Fruit fly (Drosophila melanogaster) whole organism, embryonic: ENCODE measurements around the gene CG1943.
A peak's percentile ranks its signal among the peaks of the same experiment; 100 is the strongest.

Experiments used
- Abd-B ChIP-seq: fragments of 200-800 bp; sonication (Bioruptor generic); optimal IDR thresholded peaks from 2 replicates; lab custom pipeline; 2018; ENCODE audit warnings: missing biosample characterization, mild to moderate bottlenecking, missing genetic modification characterization, moderate library complexity
- Blimp-1 ChIP-seq: fragments of 200-800 bp; sonication (Bioruptor generic); optimal IDR thresholded peaks from 3 replicates; lab custom pipeline; 2018; ENCODE audit warnings: missing biosample characterization, missing genetic modification characterization, mild to moderate bottlenecking, moderate library complexity, missing genetic modification reagents
- CG1024 ChIP-seq: fragments of 200-800 bp; sonication (Bioruptor generic); IDR thresholded peaks from 2 replicates; pipeline ENCODE4 v1.3.6; 2022; ENCODE audit warnings: missing biosample characterization, missing genetic modification characterization
- CG10565 ChIP-seq: fragments of 200-800 bp; sonication (Bioruptor generic); optimal IDR thresholded peaks from 3 replicates; lab custom pipeline; 2016; ENCODE audit warnings: missing biosample characterization, mild to moderate bottlenecking, missing genetic modification characterization
- CG15073 ChIP-seq: fragments of 200-800 bp; sonication (Bioruptor generic); optimal IDR thresholded peaks from 2 replicates; lab custom pipeline; 2016; ENCODE audit warnings: missing biosample characterization, missing genetic modification characterization
- CG17912 ChIP-seq: fragments of 200-800 bp; sonication (Bioruptor generic); optimal IDR thresholded peaks from 2 replicates; lab custom pipeline; 2018; ENCODE audit warnings: missing biosample characterization, mild to moderate bottlenecking, missing genetic modification characterization
- CG30403 ChIP-seq: fragments of 200-800 bp; sonication (Bioruptor generic); optimal IDR thresholded peaks from 3 replicates; lab custom pipeline; 2016; ENCODE audit warnings: missing biosample characterization, missing genetic modification characterization
- CG31388 ChIP-seq: fragments of 200-800 bp; sonication (Bioruptor generic); optimal IDR thresholded peaks from 2 replicates; lab custom pipeline; 2016; ENCODE audit warnings: missing biosample characterization, missing genetic modification characterization
- CG33557 ChIP-seq: fragments of 200-800 bp; sonication (Bioruptor generic); optimal IDR thresholded peaks from 2 replicates; lab custom pipeline; 2019; ENCODE audit warnings: missing biosample characterization, mild to moderate bottlenecking, missing genetic modification characterization, moderate library complexity
- CG9797 ChIP-seq: fragments of 200-800 bp; sonication (Bioruptor generic); optimal IDR thresholded peaks from 3 replicates; lab custom pipeline; 2018; ENCODE audit warnings: missing biosample characterization, mild to moderate bottlenecking, missing genetic modification characterization
- CG9932 ChIP-seq: fragments of 200-800 bp; sonication (Bioruptor generic); IDR thresholded peaks from 2 replicates; pipeline ENCODE4 v1.3.6; 2022; ENCODE audit warnings: missing biosample characterization, missing genetic modification characterization
- Camta ChIP-seq: fragments of 200-800 bp; sonication (Bioruptor generic); optimal IDR thresholded peaks from 2 replicates; lab custom pipeline; 2016; ENCODE audit warnings: missing biosample characterization, missing genetic modification characterization
- CkIIα-i1 ChIP-seq: fragments of 200-800 bp; sonication (Bioruptor generic); IDR thresholded peaks from 2 replicates; pipeline ENCODE4 v1.3.6; 2022; ENCODE audit warnings: missing biosample characterization, missing genetic modification characterization
- Gsc ChIP-seq: fragments of 200-800 bp; sonication (Bioruptor generic); IDR thresholded peaks from 2 replicates; pipeline ENCODE4 v1.3.6; 2022; ENCODE audit warnings: missing biosample characterization, missing genetic modification characterization
- Gug ChIP-seq: fragments of 200-800 bp; sonication (Bioruptor generic); IDR thresholded peaks from 4 replicates; pipeline ENCODE4 v1.3.6; 2022; ENCODE audit warnings: missing biosample characterization, missing genetic modification characterization
- HHEX ChIP-seq: fragments of 200-800 bp; sonication (Bioruptor generic); optimal IDR thresholded peaks from 3 replicates; lab custom pipeline; 2017; ENCODE audit warnings: missing biosample characterization, mild to moderate bottlenecking, missing genetic modification characterization, missing genetic modification reagents
- HmgD ChIP-seq: fragments of 200-800 bp; sonication (Bioruptor generic); optimal IDR thresholded peaks from 3 replicates; lab custom pipeline; 2016; ENCODE audit warnings: missing biosample characterization, missing genetic modification characterization
- Jarid2 ChIP-seq: fragments of 200-800 bp; sonication (Bioruptor generic); optimal IDR thresholded peaks from 3 replicates; lab custom pipeline; 2017; ENCODE audit warnings: mild to moderate bottlenecking, missing biosample characterization, missing genetic modification reagents, missing genetic modification characterization
- Kr ChIP-seq: fragments of 200-800 bp; sonication (Bioruptor generic); optimal IDR thresholded peaks from 2 replicates; lab custom pipeline; 2017; ENCODE audit warnings: missing biosample characterization, mild to moderate bottlenecking, missing genetic modification characterization
- MESR4 ChIP-seq: fragments of 200-800 bp; sonication (Bioruptor generic); optimal IDR thresholded peaks from 2 replicates; lab custom pipeline; 2018; ENCODE audit warnings: missing biosample characterization, mild to moderate bottlenecking, missing genetic modification characterization, moderate library complexity
- Nf-YB ChIP-seq: fragments of 200-800 bp; sonication (Bioruptor generic); optimal IDR thresholded peaks from 3 replicates; lab custom pipeline; 2019; ENCODE audit warnings: missing biosample characterization, mild to moderate bottlenecking, missing genetic modification characterization, moderate library complexity
- Sry-δ ChIP-seq: fragments of 200-800 bp; sonication (Bioruptor generic); optimal IDR thresholded peaks from 2 replicates; lab custom pipeline; 2016; ENCODE audit warnings: missing biosample characterization, missing genetic modification characterization
- Xbp1 ChIP-seq: fragments of 200-800 bp; sonication (Bioruptor generic); optimal IDR thresholded peaks from 3 replicates; lab custom pipeline; 2016; ENCODE audit warnings: missing biosample characterization, mild to moderate bottlenecking, missing genetic modification characterization
- ash1 ChIP-seq: fragments of 200-800 bp; sonication (Bioruptor generic); optimal IDR thresholded peaks from 2 replicates; lab custom pipeline; 2018; ENCODE audit warnings: missing biosample characterization, mild to moderate bottlenecking, missing genetic modification characterization
- btn ChIP-seq: fragments of 200-800 bp; sonication (Bioruptor generic); optimal IDR thresholded peaks from 2 replicates; lab custom pipeline; 2016; ENCODE audit warnings: missing biosample characterization, missing genetic modification characterization
- cato ChIP-seq: fragments of 200-800 bp; sonication (Bioruptor generic); optimal IDR thresholded peaks from 2 replicates; lab custom pipeline; 2016; ENCODE audit warnings: missing biosample characterization, missing genetic modification characterization, borderline replicate concordance
- corto ChIP-seq: fragments of 200-800 bp; sonication (Bioruptor generic); optimal IDR thresholded peaks from 2 replicates; lab custom pipeline; 2016; ENCODE audit warnings: missing biosample characterization, mild to moderate bottlenecking, missing genetic modification characterization, moderate library complexity
- crc ChIP-seq: fragments of 200-800 bp; sonication (Bioruptor generic); optimal IDR thresholded peaks from 2 replicates; lab custom pipeline; 2016; ENCODE audit warnings: missing biosample characterization, missing genetic modification characterization
- danr ChIP-seq: fragments of 200-800 bp; sonication (Bioruptor generic); IDR thresholded peaks from 2 replicates; pipeline ENCODE4 v1.3.6; 2022; ENCODE audit warnings: missing biosample characterization, missing genetic modification characterization
- dimm ChIP-seq: fragments of 200-800 bp; sonication (Bioruptor generic); IDR thresholded peaks from 2 replicates; pipeline ENCODE4 v1.3.6; 2022; ENCODE audit warnings: missing biosample characterization, missing genetic modification characterization
- disco-r ChIP-seq: fragments of 200-800 bp; sonication (Bioruptor generic); optimal IDR thresholded peaks from 2 replicates; lab custom pipeline; 2016; ENCODE audit warnings: missing biosample characterization, missing genetic modification characterization
- ewg ChIP-seq: fragments of 200-800 bp; sonication (Bioruptor generic); optimal IDR thresholded peaks from 3 replicates; lab custom pipeline; 2017; ENCODE audit warnings: mild to moderate bottlenecking, missing biosample characterization, missing genetic modification reagents, missing genetic modification characterization
- fd96Cb ChIP-seq: fragments of 200-800 bp; sonication (Bioruptor generic); optimal IDR thresholded peaks from 2 replicates; lab custom pipeline; 2018; ENCODE audit warnings: missing biosample characterization, mild to moderate bottlenecking, missing genetic modification characterization, moderate library complexity
- gt ChIP-seq: fragments of 200-800 bp; sonication (Bioruptor generic); IDR thresholded peaks from 2 replicates; pipeline ENCODE4 v1.3.6; 2022; ENCODE audit warnings: missing biosample characterization, missing genetic modification characterization
- hbn ChIP-seq: fragments of 200-800 bp; sonication (Bioruptor generic); IDR thresholded peaks from 2 replicates; pipeline ENCODE4 v1.3.6; 2022; ENCODE audit warnings: missing biosample characterization, missing genetic modification characterization; ENCODE audit not compliant: partially characterized antibody
- jing ChIP-seq: fragments of 200-800 bp; sonication (Bioruptor generic); optimal IDR thresholded peaks from 2 replicates; lab custom pipeline; 2018; ENCODE audit warnings: missing biosample characterization, mild to moderate bottlenecking, missing genetic modification characterization
- kah ChIP-seq: fragments of 200-800 bp; sonication (Bioruptor generic); optimal IDR thresholded peaks from 2 replicates; lab custom pipeline; 2018; ENCODE audit warnings: missing biosample characterization, mild to moderate bottlenecking, missing genetic modification characterization
- lbe ChIP-seq: fragments of 200-800 bp; sonication (Bioruptor generic); optimal IDR thresholded peaks from 2 replicates; lab custom pipeline; 2016; ENCODE audit warnings: missing biosample characterization, mild to moderate bottlenecking, missing genetic modification characterization
- mirr ChIP-seq: fragments of 200-800 bp; sonication (Bioruptor generic); optimal IDR thresholded peaks from 3 replicates; lab custom pipeline; 2018; ENCODE audit warnings: missing biosample characterization, mild to moderate bottlenecking, missing genetic modification characterization
- mld ChIP-seq: fragments of 200-800 bp; sonication (Bioruptor generic); IDR thresholded peaks from 3 replicates; pipeline ENCODE4 v1.3.6; 2022; ENCODE audit warnings: missing biosample characterization, missing genetic modification characterization; ENCODE audit not compliant: partially characterized antibody
- nau ChIP-seq: fragments of 200-800 bp; sonication (Bioruptor generic); optimal IDR thresholded peaks from 3 replicates; lab custom pipeline; 2017; ENCODE audit warnings: missing biosample characterization, mild to moderate bottlenecking, missing genetic modification characterization, missing genetic modification reagents
- nmo ChIP-seq: fragments of 200-800 bp; sonication (Bioruptor generic); optimal IDR thresholded peaks from 2 replicates; lab custom pipeline; 2018; ENCODE audit warnings: missing biosample characterization, mild to moderate bottlenecking, missing genetic modification characterization, moderate library complexity
- pho ChIP-seq: fragments of 200-800 bp; sonication (Bioruptor generic); optimal IDR thresholded peaks from 2 replicates; lab custom pipeline; 2016; ENCODE audit warnings: missing biosample characterization, missing genetic modification characterization
- pros ChIP-seq: fragments of 200-800 bp; sonication (Bioruptor generic); optimal IDR thresholded peaks from 3 replicates; lab custom pipeline; 2019; ENCODE audit warnings: missing biosample characterization, mild to moderate bottlenecking, missing genetic modification characterization, moderate library complexity
- sens-2 ChIP-seq: fragments of 200-800 bp; sonication (Bioruptor generic); IDR thresholded peaks from 2 replicates; pipeline ENCODE4 v1.3.6; 2022; ENCODE audit warnings: missing biosample characterization, missing genetic modification characterization
- sim ChIP-seq: fragments of 200-800 bp; sonication (Bioruptor generic); IDR thresholded peaks from 2 replicates; pipeline ENCODE4 v1.3.6; 2022; ENCODE audit warnings: missing biosample characterization, missing genetic modification characterization
- tll ChIP-seq, 2 experiments: fragments of 200-800 bp in 1 of 2; fragments of >200 bp in 1 of 2; sonication (Bioruptor generic) in 1 of 2; optimal IDR thresholded peaks; 2 replicates each; lab custom pipeline; 2017 to 2019; ENCODE audit warnings: missing biosample characterization in 2 of 2, missing genetic modification characterization in 2 of 2, mild to moderate bottlenecking in 1 of 2, moderate library complexity in 1 of 2
- ttk ChIP-seq: fragments of 200-800 bp; sonication (Bioruptor generic); IDR thresholded peaks from 2 replicates; pipeline ENCODE4 v2.1.2; 2022; ENCODE audit warnings: missing biosample characterization, missing genetic modification characterization
- zfh1 ChIP-seq: fragments of 200-800 bp; sonication (Bioruptor generic); IDR thresholded peaks from 3 replicates; pipeline ENCODE4 v1.3.6; 2022; ENCODE audit warnings: missing biosample characterization, missing genetic modification characterization
- zfh2 ChIP-seq: fragments of 200-800 bp; sonication (Bioruptor generic); optimal IDR thresholded peaks from 2 replicates; lab custom pipeline; 2016; ENCODE audit warnings: missing biosample characterization, missing genetic modification characterization

CG1943 gene

dm6 chr3R:7037250-7037802 is 37.3 kb upstream of the CG1943 start (continued):
- TF ChIP-seq CG33557 (GFP tag; lab: Kevin White, UChicago): peak; percentile 36
- TF ChIP-seq zfh2 (GFP tag; lab: Kevin White, UChicago): no peak
- no peak for TF ChIP-seq crc (GFP tag; lab: Kevin White, UChicago)
- peak in 1 of 2 experiments; percentile 88 for TF ChIP-seq tll (GFP tag; optimal IDR thresholded peaks at IDR 0.05; lab: Kevin White, UChicago)
- peak; percentile 43 for TF ChIP-seq Jarid2
- no peak for TF ChIP-seq CG17912
- TF ChIP-seq Sry-δ (GFP tag; lab: Kevin White, UChicago): no peak
- TF ChIP-seq btn: no peak
- TF ChIP-seq nmo (GFP tag; lab: Kevin White, UChicago): peak; percentile 37
- TF ChIP-seq Gug (GFP tag; lab: Robert Waterston, UW): no peak
- TF ChIP-seq dimm (GFP tag; lab: Robert Waterston, UW): no peak
- peak; percentile 16 for TF ChIP-seq HHEX (GFP tag; lab: Kevin White, UChicago)
- peak; percentile 97 for TF ChIP-seq pros (GFP tag; lab: Kevin White, UChicago)
- no peak for TF ChIP-seq cato (GFP tag; lab: Kevin White, UChicago)
- TF ChIP-seq ttk: no peak; the same call in 1 of the 2 replicates
- TF ChIP-seq Kr (GFP tag; lab: Kevin White, UChicago): peak; percentile 100
- TF ChIP-seq mld: 0 out of 3 replicates have a peak, but pooled peaks have one; percentile 5
- no peak for TF ChIP-seq Gsc (GFP tag; lab: Robert Waterston, UW)
- no peak for TF ChIP-seq disco-r
- TF ChIP-seq zfh1 (GFP tag; lab: Robert Waterston, UW): 0 out of 3 replicates have a peak, but pooled peaks have one; percentile 4
- TF ChIP-seq CG15073 (GFP tag; lab: Kevin White, UChicago): no peak
- TF ChIP-seq Abd-B (GFP tag; lab: Kevin White, UChicago): peak; percentile 57
- no peak for TF ChIP-seq Blimp-1 (GFP tag; lab: Kevin White, UChicago)
- no peak for TF ChIP-seq corto (GFP tag; lab: Kevin White, UChicago)
- no peak for TF ChIP-seq Camta (GFP tag; lab: Kevin White, UChicago)
- no peak for TF ChIP-seq CG31388 (GFP tag; lab: Kevin White, UChicago)
- TF ChIP-seq mirr (GFP tag; lab: Kevin White, UChicago): peak; percentile 0
- TF ChIP-seq CkIIα-i1 (GFP tag; lab: Robert Waterston, UW): no peak
- no peak for TF ChIP-seq CG30403 (GFP tag; lab: Kevin White, UChicago)
- no peak for TF ChIP-seq sens-2 (GFP tag; lab: Robert Waterston, UW)
- TF ChIP-seq gt (GFP tag; lab: Robert Waterston, UW): no peak
- no peak for TF ChIP-seq CG9797 (GFP tag; lab: Kevin White, UChicago)
- TF ChIP-seq jing (GFP tag; lab: Kevin White, UChicago): no peak
- TF ChIP-seq pho (GFP tag; lab: Kevin White, UChicago): peak; percentile 3
- peak; percentile 89 for TF ChIP-seq kah (GFP tag; lab: Kevin White, UChicago)
- peak; percentile 98 for TF ChIP-seq ewg (GFP tag; lab: Kevin White, UChicago)
- TF ChIP-seq hbn: no peak
- TF ChIP-seq ash1: no peak
- no peak for TF ChIP-seq fd96Cb (tag; lab: Kevin White, UChicago)
- no peak for TF ChIP-seq MESR4 (GFP tag; lab: Kevin White, UChicago)
- TF ChIP-seq lbe (GFP tag; lab: Kevin White, UChicago): peak; percentile 35
- TF ChIP-seq danr (GFP tag; lab: Robert Waterston, UW): no peak
- TF ChIP-seq CG1024: no peak; the same call in 1 of the 2 replicates
- peak; percentile 10 for TF ChIP-seq Xbp1
- peak; percentile 51 for TF ChIP-seq HmgD (GFP tag; lab: Kevin White, UChicago)
- TF ChIP-seq sim (GFP tag; lab: Robert Waterston, UW): no peak
- TF ChIP-seq Nf-YB: peak; percentile 94
- peak; percentile 64 for TF ChIP-seq nau (GFP tag; lab: Kevin White, UChicago)
- no peak for TF ChIP-seq CG10565 (GFP tag; lab: Kevin White, UChicago)
- TF ChIP-seq CG9932 (GFP tag; lab: Robert Waterston, UW): 0 out of 2 replicates have a peak, but pooled peaks have one; percentile 16
